Fruit fly (Drosophila melanogaster): ENCODE measurements around the gene CG15169.

CG15169 gene

dm6 chr2L:19041590-19041989, 50.8 kb downstream of the CG15169 start, which contains the start of gene Catsup (continued):
- TF ChIP-seq CG5953 (GFP tag; IDR thresholded peaks at IDR 0.05) (no peak), CG18262 (tag; optimal IDR thresholded peaks at IDR 0.05) (no peak), H15 (GFP tag; IDR thresholded peaks at IDR 0.05) (no peak), pho (GFP tag; optimal IDR thresholded peaks at IDR 0.05) (no peak), MBD-R2 (GFP tag; IDR thresholded peaks at IDR 0.05) (peak; percentile 71), fd64A (GFP tag; optimal IDR thresholded peaks at IDR 0.05) (no peak), CG13424 (tag; optimal IDR thresholded peaks at IDR 0.05) (no peak), al (GFP tag; IDR thresholded peaks at IDR 0.05) (no peak), gcm (GFP tag; optimal IDR thresholded peaks at IDR 0.05) (no peak), h (optimal IDR thresholded peaks at IDR 0.05) (no peak), Oaz (GFP tag; IDR thresholded peaks at IDR 0.05) (no peak), stwl (tag; optimal IDR thresholded peaks at IDR 0.05) (peak; percentile 59), her (GFP tag; optimal IDR thresholded peaks at IDR 0.05) (no peak), CG17361 (GFP tag; IDR thresholded peaks at IDR 0.05) (no peak), salm (tag; optimal IDR thresholded peaks at IDR 0.05) (no peak), Atf6 (GFP tag; IDR thresholded peaks at IDR 0.05) (no peak), CG30020 (tag; optimal IDR thresholded peaks at IDR 0.05) (peak; percentile 78), CG18476 (GFP tag; optimal IDR thresholded peaks at IDR 0.05) (no peak), HLHmδ (GFP tag; optimal IDR thresholded peaks at IDR 0.05) (no peak), fd3F (GFP tag; optimal IDR thresholded peaks at IDR 0.05) (no peak), CG11093 (GFP tag; IDR thresholded peaks at IDR 0.05) (no peak), zen2 (GFP tag; IDR thresholded peaks at IDR 0.05; ENCODE audit: partially characterized antibody) (peak; percentile 43; the same call in 1 of the 3 replicates), HLH4C (GFP tag; IDR thresholded peaks at IDR 0.05; ENCODE audit: partially characterized antibody) (peak; percentile 77), CG11560 (tag; IDR thresholded peaks at IDR 0.05) (no peak), cas (GFP tag; IDR thresholded peaks at IDR 0.05) (no peak), dati (GFP tag; IDR thresholded peaks at IDR 0.05) (no peak), bab2 (GFP tag; optimal IDR thresholded peaks at IDR 0.05) (no peak), ind (GFP tag; optimal IDR thresholded peaks at IDR 0.05) (no peak), crol (GFP tag; IDR thresholded peaks at IDR 0.05) (no peak), CG9876 (GFP tag; optimal IDR thresholded peaks at IDR 0.05) (no peak), Hey (tag; optimal IDR thresholded peaks at IDR 0.05) (no peak), CoRest (tag; optimal IDR thresholded peaks at IDR 0.05) (no peak), repo (GFP tag; optimal IDR thresholded peaks at IDR 0.05) (no peak), stc (GFP tag; IDR thresholded peaks at IDR 0.05) (no peak), CG3281 (GFP tag; optimal IDR thresholded peaks at IDR 0.05) (no peak), ara (GFP tag; IDR thresholded peaks at IDR 0.05) (no peak), CG6791 (GFP tag; IDR thresholded peaks at IDR 0.05; ENCODE audit: partially characterized antibody) (peak; percentile 76), ase (GFP tag; IDR thresholded peaks at IDR 0.05) (no peak), CG14965 (GFP tag; optimal IDR thresholded peaks at IDR 0.05; ENCODE audit: borderline replicate concordance) (no peak), mirr (GFP tag; optimal IDR thresholded peaks at IDR 0.05) (no peak), Elba2 (GFP tag; optimal IDR thresholded peaks at IDR 0.05) (no peak), bcd (GFP tag; optimal IDR thresholded peaks at IDR 0.05) (no peak), bbx (GFP tag; IDR thresholded peaks at IDR 0.05; ENCODE audit: partially characterized antibody) (peak; percentile 61), Xbp1 (GFP tag; optimal IDR thresholded peaks at IDR 0.05) (peak; percentile 24), CG17912 (GFP tag; optimal IDR thresholded peaks at IDR 0.05) (no peak), CG8924 (tag; optimal IDR thresholded peaks at IDR 0.05) (no peak), Neu2 (GFP tag; optimal IDR thresholded peaks at IDR 0.05; ENCODE audit: borderline replicate concordance) (no peak), Ptx1 (GFP tag; IDR thresholded peaks at IDR 0.05) (no peak), bowl (GFP tag; IDR thresholded peaks at IDR 0.05) (no peak), Scr (GFP tag; IDR thresholded peaks at IDR 0.05; ENCODE audit: partially characterized antibody) (peak; percentile 81), Sox102F (GFP tag; optimal IDR thresholded peaks at IDR 0.05) (no peak), CG11696 (GFP tag; IDR thresholded peaks at IDR 0.05) (no peak), Sry-δ (GFP tag; optimal IDR thresholded peaks at IDR 0.05) (peak; percentile 61)

All from whole organism, embryonic.